Fruit fly (Drosophila melanogaster) Kc167 (cell line): ENCODE results near the gene thw.

Experiments
- insv ChIP-seq: fragments of >200 bp; optimal IDR thresholded peaks from 3 replicates; lab custom pipeline; 2018; ENCODE audit warnings: missing external identifiers
- psq ChIP-seq: fragments of >200 bp; optimal IDR thresholded peaks from 2 replicates; lab custom pipeline; 2017; ENCODE audit warnings: missing external identifiers

dm6 chr3R:7274973-7275525 is 50.8 kb downstream of the thw start:
- TF ChIP-seq psq (no peak), insv (lab: Kevin White, UChicago) (no peak)
